Worm (Caenorhabditis elegans) whole organism, young adult: Measurements from ENCODE around the gene F44E2.6.
A peak's percentile ranks its signal among the peaks of the same experiment; 100 is the strongest.

ENCODE experiments used
- B0035.1 ChIP-seq: sonication (generic microtip); optimal IDR thresholded peaks from 2 replicates; lab custom pipeline; 2016; ENCODE audit warnings: missing genetic modification characterization, mild to moderate bottlenecking, missing compliant biosample characterization, missing genotype, missing genetic modification reagents
- D2030.7 ChIP-seq: fragments of 200-800 bp; sonication (Bioruptor generic); IDR thresholded peaks from 2 replicates; pipeline ENCODE4 v1.3.6; 2022; ENCODE audit warnings: missing genetic modification reagents, missing genetic modification characterization, missing compliant biosample characterization
- F10E7.11 ChIP-seq: sonication (generic microtip); optimal IDR thresholded peaks from 2 replicates; lab custom pipeline; 2017; ENCODE audit warnings: mild to moderate bottlenecking, missing genetic modification characterization, moderate library complexity, missing compliant biosample characterization
- F39B2.1 ChIP-seq: fragments of 200-800 bp; sonication (Bioruptor generic); IDR thresholded peaks from 2 replicates; pipeline ENCODE4 v1.3.6; 2022; ENCODE audit warnings: missing genetic modification reagents, missing genetic modification characterization, missing compliant biosample characterization
- F52B5.7 ChIP-seq: sonication (generic microtip); optimal IDR thresholded peaks from 2 replicates; lab custom pipeline; 2016; ENCODE audit warnings: mild to moderate bottlenecking, missing genetic modification characterization, missing compliant biosample characterization
- F55B11.4 ChIP-seq: sonication (generic microtip); optimal IDR thresholded peaks from 2 replicates; lab custom pipeline; 2016; ENCODE audit warnings: missing compliant biosample characterization, missing genetic modification characterization, borderline replicate concordance; ENCODE audit not compliant: insufficient read depth
- K12H6.12 ChIP-seq: fragments of 200-800 bp; sonication (Bioruptor generic); optimal IDR thresholded peaks from 2 replicates; lab custom pipeline; 2018; ENCODE audit warnings: mild to moderate bottlenecking, missing genetic modification characterization, missing compliant biosample characterization
- T26A5.8 ChIP-seq: sonication (generic microtip); optimal IDR thresholded peaks from 2 replicates; lab custom pipeline; 2016; ENCODE audit warnings: missing genetic modification characterization, missing compliant biosample characterization
- Y53F4B.3 ChIP-seq: fragments of 200-800 bp; sonication (Bioruptor generic); IDR thresholded peaks from 2 replicates; pipeline ENCODE4 v1.3.6; 2022; ENCODE audit warnings: missing genetic modification reagents, missing genetic modification characterization, missing compliant biosample characterization
- Y53G8AR.9 ChIP-seq: fragments of 200-800 bp; sonication (Bioruptor generic); conservative IDR thresholded peaks from 2 replicates; pipeline ENCODE4 v1.3.6; 2022; ENCODE audit warnings: missing genetic modification reagents, missing genetic modification characterization, missing compliant biosample characterization
- Y79H2A.3 ChIP-seq: fragments of 200-800 bp; sonication (Bioruptor generic); conservative IDR thresholded peaks from 2 replicates; pipeline ENCODE4 v1.3.6; 2022; ENCODE audit warnings: missing genetic modification reagents, missing genetic modification characterization, missing compliant biosample characterization
- ZK185.1 ChIP-seq: sonication (generic microtip); optimal IDR thresholded peaks from 2 replicates; lab custom pipeline; 2016; ENCODE audit warnings: mild to moderate bottlenecking, missing genetic modification characterization, missing compliant biosample characterization; ENCODE audit not compliant: poor library complexity, severe bottlenecking
- ama-1 ChIP-seq, 3 experiments: fragments of 150-350 bp in 1 of 3; sonication (generic microtip) in 2 of 3; optimal IDR thresholded peaks; 2 replicates each; lab custom pipeline; 2014 to 2018; ENCODE audit warnings: missing biosample characterization in 2 of 3, missing genetic modification characterization in 2 of 3, missing genetic modification reagents in 2 of 3
- athp-1 ChIP-seq: sonication (generic microtip); optimal IDR thresholded peaks from 2 replicates; lab custom pipeline; 2017; ENCODE audit warnings: mild to moderate bottlenecking, missing genetic modification characterization, missing compliant biosample characterization
- bed-1 ChIP-seq: fragments of 200-800 bp; sonication (Bioruptor generic); IDR thresholded peaks from 2 replicates; pipeline ENCODE4 v1.3.6; 2022; ENCODE audit warnings: missing genetic modification reagents, missing genetic modification characterization, missing compliant biosample characterization
- bed-2 ChIP-seq: fragments of 200-800 bp; sonication (Bioruptor generic); IDR thresholded peaks from 2 replicates; pipeline ENCODE4 v1.3.6; 2022; ENCODE audit warnings: missing genetic modification reagents, missing genetic modification characterization, missing compliant biosample characterization
- cebp-2 ChIP-seq: fragments of 200-800 bp; sonication (Bioruptor generic); IDR thresholded peaks from 2 replicates; pipeline ENCODE4 v1.3.6; 2022; ENCODE audit warnings: missing genetic modification characterization, missing compliant biosample characterization
- ceh-27 ChIP-seq: fragments of 200-800 bp; sonication (Bioruptor generic); optimal IDR thresholded peaks from 2 replicates; lab custom pipeline; 2018; ENCODE audit warnings: mild to moderate bottlenecking, missing genetic modification characterization, moderate library complexity, missing compliant biosample characterization
- ceh-58 ChIP-seq: fragments of 200-800 bp; sonication (Bioruptor generic); IDR thresholded peaks from 2 replicates; pipeline ENCODE4 v1.3.6; 2022; ENCODE audit warnings: missing genetic modification characterization, missing compliant biosample characterization
- ceh-79 ChIP-seq: sonication (generic microtip); optimal IDR thresholded peaks from 2 replicates; lab custom pipeline; 2017; ENCODE audit warnings: mild to moderate bottlenecking, missing genetic modification characterization, missing compliant biosample characterization
- dpl-1 ChIP-seq: fragments of 150-350 bp; optimal IDR thresholded peaks from 2 replicates; lab custom pipeline; 2014; ENCODE audit warnings: missing biosample characterization, missing genetic modification reagents, missing genetic modification characterization
- efl-1 ChIP-seq: fragments of 150-350 bp; optimal IDR thresholded peaks from 2 replicates; lab custom pipeline; 2014; ENCODE audit warnings: missing biosample characterization, missing genetic modification reagents, missing genetic modification characterization
- egl-18 ChIP-seq: fragments of 200-800 bp; sonication (Bioruptor generic); IDR thresholded peaks from 2 replicates; pipeline ENCODE4 v1.3.6; 2022; ENCODE audit warnings: missing genetic modification reagents, missing genetic modification characterization, missing compliant biosample characterization
- him-1 ChIP-seq: sonication (generic microtip); optimal IDR thresholded peaks from 2 replicates; lab custom pipeline; 2016; ENCODE audit warnings: missing genotype, missing genetic modification reagents, missing genetic modification characterization, missing compliant biosample characterization
- hlh-26 ChIP-seq: fragments of 200-800 bp; sonication (Bioruptor generic); conservative IDR thresholded peaks from 2 replicates; pipeline ENCODE4 v1.3.6; 2022; ENCODE audit warnings: missing genetic modification reagents, missing genetic modification characterization, missing compliant biosample characterization
- hsf-1 ChIP-seq: fragments of 200-800 bp; sonication (Bioruptor generic); IDR thresholded peaks from 2 replicates; pipeline ENCODE4 v1.3.6; 2022; ENCODE audit warnings: missing genetic modification reagents, missing genetic modification characterization, missing compliant biosample characterization
- let-607 ChIP-seq, 2 experiments: fragments of 200-800 bp in 1 of 2; sonication (Bioruptor generic) in 1 of 2; sonication (generic microtip) in 1 of 2; optimal IDR thresholded peaks; 2 replicates each; lab custom pipeline; 2016 to 2018; ENCODE audit warnings: mild to moderate bottlenecking in 2 of 2, missing compliant biosample characterization in 2 of 2, missing genetic modification characterization in 2 of 2, moderate library complexity in 2 of 2, missing genotype in 1 of 2
- lin-26 ChIP-seq: fragments of 200-800 bp; sonication (Bioruptor generic); IDR thresholded peaks from 2 replicates; pipeline ENCODE4 v1.3.6; 2022; ENCODE audit warnings: missing genetic modification reagents, missing genetic modification characterization, missing compliant biosample characterization
- lin-35 ChIP-seq, 3 experiments: fragments of 150-350 bp in 2 of 3; sonication (generic microtip) in 1 of 3; optimal IDR thresholded peaks; 2 replicates each; lab custom pipeline; 2014 to 2018; ENCODE audit warnings: missing biosample characterization in 3 of 3, missing genetic modification characterization in 3 of 3, missing genetic modification reagents in 3 of 3
- lin-54 ChIP-seq: fragments of 200-800 bp; sonication (Bioruptor generic); optimal IDR thresholded peaks from 2 replicates; lab custom pipeline; 2018; ENCODE audit warnings: mild to moderate bottlenecking, missing genetic modification characterization, missing compliant biosample characterization
- madf-3 ChIP-seq: fragments of 200-800 bp; sonication (Bioruptor generic); IDR thresholded peaks from 2 replicates; pipeline ENCODE4 v1.3.6; 2022; ENCODE audit warnings: missing genetic modification reagents, missing genetic modification characterization, missing compliant biosample characterization
- madf-6 ChIP-seq: fragments of 200-800 bp; sonication (Bioruptor generic); IDR thresholded peaks from 2 replicates; pipeline ENCODE4 v1.3.6; 2022; ENCODE audit warnings: missing genetic modification reagents, missing genetic modification characterization, missing compliant biosample characterization
- mcd-1 ChIP-seq: fragments of 200-800 bp; sonication (Bioruptor generic); IDR thresholded peaks from 2 replicates; pipeline ENCODE4 v1.3.6; 2022; ENCODE audit warnings: missing genetic modification reagents, missing genetic modification characterization, missing compliant biosample characterization
- mes-4 ChIP-seq: sonication (generic microtip); optimal IDR thresholded peaks from 2 replicates; lab custom pipeline; 2016; ENCODE audit warnings: missing genotype, missing genetic modification characterization, missing compliant biosample characterization
- nfyb-1 ChIP-seq: fragments of 200-800 bp; sonication (Bioruptor generic); IDR thresholded peaks from 2 replicates; pipeline ENCODE4 v1.3.6; 2022; ENCODE audit warnings: missing genetic modification reagents, missing genetic modification characterization, missing compliant biosample characterization
- nhr-27 ChIP-seq: fragments of 200-800 bp; sonication (Bioruptor generic); optimal IDR thresholded peaks from 2 replicates; lab custom pipeline; 2018; ENCODE audit warnings: mild to moderate bottlenecking, missing genetic modification characterization, moderate library complexity, missing compliant biosample characterization
- nhr-80 ChIP-seq: sonication (generic microtip); optimal IDR thresholded peaks from 2 replicates; lab custom pipeline; 2016; ENCODE audit warnings: missing genetic modification characterization, missing compliant biosample characterization
- rcor-1 ChIP-seq: fragments of 200-800 bp; sonication (Bioruptor generic); IDR thresholded peaks from 2 replicates; pipeline ENCODE4 v1.3.6; 2022; ENCODE audit warnings: missing genetic modification reagents, missing genetic modification characterization, missing compliant biosample characterization
- sdz-38 ChIP-seq: sonication (generic microtip); optimal IDR thresholded peaks from 2 replicates; lab custom pipeline; 2016; ENCODE audit warnings: missing genotype, missing genetic modification characterization, missing compliant biosample characterization
- sptf-2 ChIP-seq: fragments of 200-800 bp; sonication (Bioruptor generic); optimal IDR thresholded peaks from 2 replicates; lab custom pipeline; 2018; ENCODE audit warnings: mild to moderate bottlenecking, missing genetic modification characterization, missing compliant biosample characterization
- ztf-22 ChIP-seq: fragments of 200-800 bp; sonication (Bioruptor generic); optimal IDR thresholded peaks from 2 replicates; lab custom pipeline; 2018; ENCODE audit warnings: mild to moderate bottlenecking, missing genetic modification characterization, moderate library complexity, missing compliant biosample characterization

F44E2.6 gene

DNA sequence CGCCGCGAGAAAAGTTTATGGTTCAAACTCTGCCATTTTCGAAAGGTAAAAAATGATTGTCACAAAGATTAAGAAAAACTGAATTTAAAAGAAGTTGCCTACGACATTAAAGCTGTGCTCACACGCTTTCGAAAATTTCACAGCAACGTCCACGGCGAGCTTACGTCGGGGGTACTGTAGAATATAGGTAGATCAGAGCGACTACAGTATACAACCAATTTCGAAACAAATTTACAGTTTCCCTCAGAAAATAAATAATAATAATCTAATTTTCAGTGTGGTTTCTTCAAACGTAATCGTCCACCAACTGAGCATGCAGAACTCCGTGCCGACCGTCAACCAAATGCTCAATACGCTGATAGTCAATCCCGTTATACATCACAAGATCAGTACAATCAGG lies 20.5 kb downstream of the F44E2.6 start:
- no peak for TF ChIP-seq bed-2
- no peak for TF ChIP-seq T26A5.8 (tag; lab: Kevin White, UChicago)
- TF ChIP-seq Y53G8AR.9 (GFP tag; lab: Robert Waterston, UW) = 0 out of 2 replicates have a peak, but pooled peaks have one; percentile 19
- TF ChIP-seq, all 124 proteins: peak for 1

DNA sequence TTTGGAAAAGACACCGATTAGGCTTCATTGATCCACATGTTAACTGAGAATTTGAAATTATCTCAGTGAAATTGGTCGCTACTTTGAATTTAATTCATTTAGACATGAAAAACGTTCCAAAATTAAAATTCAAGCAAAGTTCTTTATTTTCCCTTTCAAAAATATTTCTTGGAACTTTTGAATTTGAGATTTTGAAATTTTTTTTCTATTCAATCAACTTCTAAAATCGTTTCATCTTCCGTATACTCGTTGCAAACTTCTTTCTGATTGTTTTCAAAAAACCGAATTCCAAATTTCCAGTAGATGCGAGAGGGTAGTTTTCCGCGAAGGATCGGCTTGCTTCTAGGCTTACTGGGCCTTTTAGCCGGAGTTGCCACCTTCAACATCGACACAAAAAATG lies 26.4 kb downstream of the F44E2.6 start, which contains the start of gene pat-2:
pat-2 (plus strand) TSS at position 301 of the 400 bp plus-strand sequence.
- no peak for TF ChIP-seq ceh-27 (GFP tag; lab: Kevin White, UChicago)
- TF ChIP-seq ceh-58 = no peak
- TF ChIP-seq D2030.7 = no peak
- TF ChIP-seq hsf-1 (GFP tag; lab: Robert Waterston, UW) = no peak
- TF ChIP-seq ztf-22 = no peak
- no peak for TF ChIP-seq F52B5.7 (tag; lab: Kevin White, UChicago)
- TF ChIP-seq F55B11.4 = no peak

- TF ChIP-seq madf-3 (GFP tag; lab: Robert Waterston, UW) (no peak), cebp-2 (no peak), let-607 (tag; optimal IDR thresholded peaks at IDR 0.05; lab: Kevin White, UChicago) (no peak), nhr-80 (no peak), F10E7.11 (tag; lab: Kevin White, UChicago) (no peak), sptf-2 (GFP tag; lab: Kevin White, UChicago) (no peak), ceh-79 (tag; lab: Kevin White, UChicago) (no peak), Y53F4B.3 (GFP tag; lab: Robert Waterston, UW) (no peak)
Observed at ce11 chrIII:8815699-8816098, 29.3 kb downstream of the F44E2.6 start.

ce11 chrIII:8811111-8811510 lies 33.9 kb downstream of the F44E2.6 start:
- TF ChIP-seq bed-1 (GFP tag; lab: Robert Waterston, UW) (no peak), ama-1 (optimal IDR thresholded peaks at IDR 0.05; lab: Kevin White, UChicago) (no peak), ama-1 (GFP tag; optimal IDR thresholded peaks at IDR 0.05; lab: Kevin White, UChicago) (no peak), ztf-22 (no peak)

- TF ChIP-seq efl-1 = peak; percentile 72
- no peak for TF ChIP-seq nhr-27 (tag; lab: Kevin White, UChicago)
- peak; percentile 83 for TF ChIP-seq mcd-1 (GFP tag; lab: Robert Waterston, UW)
- peak; percentile 80 for TF ChIP-seq lin-54 (GFP tag; lab: Kevin White, UChicago)
- no peak for TF ChIP-seq B0035.1 (tag; lab: Kevin White, UChicago)
- peak; percentile 5 for TF ChIP-seq nhr-80
- peak in 1 of 3 experiments; percentile 81 for TF ChIP-seq lin-35 (GFP tag; optimal IDR thresholded peaks at IDR 0.05; lab: Kevin White, UChicago)
- no peak for TF ChIP-seq K12H6.12 (tag; lab: Kevin White, UChicago)
- no peak for TF ChIP-seq bed-2
- TF ChIP-seq egl-18 (GFP tag; lab: Robert Waterston, UW) = no peak
- TF ChIP-seq ZK185.1 (tag; lab: Kevin White, UChicago) = no peak
- TF ChIP-seq sdz-38 (tag; lab: Kevin White, UChicago) = no peak
- no peak for TF ChIP-seq F39B2.1 (GFP tag; lab: Robert Waterston, UW)
- no peak for TF ChIP-seq ceh-58
- TF ChIP-seq dpl-1 = peak; percentile 67
- TF ChIP-seq rcor-1 (GFP tag; lab: Robert Waterston, UW) = no peak
- no peak for TF ChIP-seq mes-4 (tag; lab: Kevin White, UChicago)
- no peak for TF ChIP-seq hlh-26 (GFP tag; lab: Robert Waterston, UW)
- TF ChIP-seq him-1 = no peak
- no peak for TF ChIP-seq nfyb-1
- TF ChIP-seq Y79H2A.3 (GFP tag; lab: Robert Waterston, UW) = no peak
- TF ChIP-seq T26A5.8 (tag; lab: Kevin White, UChicago) = no peak
- TF ChIP-seq madf-6 (GFP tag; lab: Robert Waterston, UW) = no peak
- no peak for TF ChIP-seq athp-1
- no peak for TF ChIP-seq lin-26 (GFP tag; lab: Robert Waterston, UW)
- TF ChIP-seq hsf-1 (GFP tag; lab: Robert Waterston, UW) = no peak
Observed at ce11 chrIII:8809245-8809971, 35.6 kb downstream of the F44E2.6 start, which contains the start of gene prx-19. TSS of gene prx-19 (minus strand) at chrIII:8809295.
